Fruit fly (Drosophila melanogaster) whole organism, wandering third instar larva: ENCODE measurements around the gene CG16853.
A peak's percentile ranks its signal among the peaks of the same experiment; 100 is the strongest.

Experiments used
- Abd-B ChIP-seq: fragments of >200 bp; optimal IDR thresholded peaks from 2 replicates; lab custom pipeline; 2017; ENCODE audit warnings: missing biosample characterization, missing genetic modification characterization
- CG32264 ChIP-seq: fragments of 200-800 bp; sonication (Bioruptor generic); optimal IDR thresholded peaks from 2 replicates; lab custom pipeline; 2016; ENCODE audit warnings: missing biosample characterization, missing genetic modification characterization
- CG9705 ChIP-seq: fragments of 200-800 bp; sonication (Bioruptor generic); optimal IDR thresholded peaks from 2 replicates; lab custom pipeline; 2018; ENCODE audit warnings: missing biosample characterization, mild to moderate bottlenecking, missing genetic modification characterization
- CrebA ChIP-seq: fragments of 200-800 bp; sonication (Bioruptor generic); optimal IDR thresholded peaks from 2 replicates; lab custom pipeline; 2016; ENCODE audit warnings: missing biosample characterization, mild to moderate bottlenecking, missing genetic modification characterization, borderline replicate concordance
- Dif ChIP-seq: fragments of 200-275, 200-300 bp; sonication (Bioruptor generic); optimal IDR thresholded peaks from 2 replicates; lab custom pipeline; 2018; ENCODE audit warnings: missing biosample characterization, missing genetic modification characterization; ENCODE audit not compliant: partially characterized antibody
- HLH106 ChIP-seq: fragments of 200-800 bp; optimal IDR thresholded peaks from 3 replicates; lab custom pipeline; 2019; ENCODE audit warnings: missing biosample characterization, mild to moderate bottlenecking, missing genetic modification characterization, moderate library complexity
- Hnf4 ChIP-seq: fragments of 200-800 bp; sonication (Bioruptor generic); optimal IDR thresholded peaks from 2 replicates; lab custom pipeline; 2016; ENCODE audit warnings: missing biosample characterization, mild to moderate bottlenecking, missing genetic modification characterization
- Hr78 ChIP-seq: fragments of >200 bp; optimal IDR thresholded peaks from 2 replicates; lab custom pipeline; 2017; ENCODE audit warnings: missing biosample characterization, missing genetic modification characterization
- Hr83 ChIP-seq: fragments of 200-300 bp; sonication (Bioruptor generic); optimal IDR thresholded peaks from 2 replicates; lab custom pipeline; 2016; ENCODE audit warnings: missing biosample characterization, mild to moderate bottlenecking, missing genetic modification characterization, moderate library complexity; ENCODE audit not compliant: poor library complexity, severe bottlenecking
- Jra ChIP-seq: sonication (Bioruptor generic); optimal IDR thresholded peaks from 2 replicates; lab custom pipeline; 2016; ENCODE audit warnings: missing biosample characterization, missing genetic modification characterization
- Mio ChIP-seq: sonication (Bioruptor generic); optimal IDR thresholded peaks from 2 replicates; lab custom pipeline; 2016; ENCODE audit warnings: missing biosample characterization, missing genetic modification characterization
- Myc ChIP-seq: fragments of >200 bp; optimal IDR thresholded peaks from 2 replicates; lab custom pipeline; 2017
- N ChIP-seq: fragments of >200 bp; optimal IDR thresholded peaks from 2 replicates; lab custom pipeline; 2018; ENCODE audit warnings: missing biosample characterization, missing external identifiers, missing genetic modification characterization
- OdsH ChIP-seq: fragments of 200-800 bp; sonication (Bioruptor generic); optimal IDR thresholded peaks from 2 replicates; lab custom pipeline; 2016; ENCODE audit warnings: missing biosample characterization, mild to moderate bottlenecking, missing genetic modification characterization
- Rel ChIP-seq, 2 experiments: fragments of 200-800 bp; sonication (Bioruptor generic) in 1 of 2; optimal IDR thresholded peaks; 2 replicates in 1 of 2; 3 replicates in 1 of 2; lab custom pipeline; 2016 to 2019; ENCODE audit warnings: mild to moderate bottlenecking in 2 of 2, missing biosample characterization in 2 of 2, missing genetic modification characterization in 2 of 2, moderate library complexity in 1 of 2
- Sp1 ChIP-seq: fragments of 200-800 bp; sonication (Bioruptor generic); optimal IDR thresholded peaks from 3 replicates; lab custom pipeline; 2019; ENCODE audit warnings: missing biosample characterization, mild to moderate bottlenecking, missing genetic modification characterization, moderate library complexity
- Vsx2 ChIP-seq: fragments of 200-300, 225-300 bp; sonication (Bioruptor generic); optimal IDR thresholded peaks from 2 replicates; lab custom pipeline; 2018; ENCODE audit warnings: missing biosample characterization, missing genetic modification characterization; ENCODE audit not compliant: partially characterized antibody
- br ChIP-seq: fragments of 200-800 bp; sonication (Bioruptor generic); optimal IDR thresholded peaks from 2 replicates; lab custom pipeline; 2016; ENCODE audit warnings: missing biosample characterization, missing genetic modification characterization
- brk ChIP-seq: fragments of 200-800 bp; sonication (Bioruptor generic); optimal IDR thresholded peaks from 2 replicates; lab custom pipeline; 2016; ENCODE audit warnings: missing biosample characterization, mild to moderate bottlenecking, missing genetic modification characterization
- dl ChIP-seq, 2 experiments: fragments of 175-275, 200-275 bp in 1 of 2; fragments of 200-275 bp in 1 of 2; sonication (Bioruptor generic); optimal IDR thresholded peaks; lab custom pipeline; 2018; ENCODE audit warnings: mild to moderate bottlenecking in 2 of 2, missing biosample characterization in 2 of 2, missing genetic modification characterization in 2 of 2, moderate library complexity in 2 of 2; ENCODE audit not compliant: partially characterized antibody in 2 of 2, insufficient read depth in 1 of 2
- dmrt93B ChIP-seq: fragments of 200-800 bp; sonication (Bioruptor generic); optimal IDR thresholded peaks from 2 replicates; lab custom pipeline; 2018; ENCODE audit warnings: missing biosample characterization, mild to moderate bottlenecking, missing genetic modification characterization
- dsf ChIP-seq: sonication (Bioruptor generic); optimal IDR thresholded peaks from 2 replicates; lab custom pipeline; 2016; ENCODE audit warnings: missing biosample characterization, missing genetic modification characterization, borderline replicate concordance
- ey ChIP-seq: fragments of 200-800 bp; sonication (Bioruptor generic); optimal IDR thresholded peaks from 2 replicates; lab custom pipeline; 2016; ENCODE audit warnings: missing biosample characterization, missing genetic modification characterization
- foxo ChIP-seq, 2 experiments: fragments of 200-800 bp; sonication (Bioruptor generic); optimal IDR thresholded peaks; 2 replicates in 1 of 2; 3 replicates in 1 of 2; lab custom pipeline; 2016 to 2017; ENCODE audit warnings: missing biosample characterization in 2 of 2, missing genetic modification characterization in 2 of 2
- fru ChIP-seq: fragments of 200-800 bp; sonication (Bioruptor generic); optimal IDR thresholded peaks from 3 replicates; lab custom pipeline; 2016; ENCODE audit warnings: missing biosample characterization, mild to moderate bottlenecking, missing genetic modification characterization
- h ChIP-seq: fragments of 200-800 bp; sonication (Bioruptor generic); optimal IDR thresholded peaks from 3 replicates; lab custom pipeline; 2016; ENCODE audit warnings: missing biosample characterization, mild to moderate bottlenecking, missing genetic modification characterization
- jim ChIP-seq: fragments of 175-275, 200-325 bp; sonication (Bioruptor generic); optimal IDR thresholded peaks from 2 replicates; lab custom pipeline; 2016; ENCODE audit warnings: missing biosample characterization, mild to moderate bottlenecking, missing genetic modification characterization
- lola ChIP-seq: fragments of >200 bp; optimal IDR thresholded peaks from 2 replicates; lab custom pipeline; 2017; ENCODE audit warnings: missing biosample characterization, missing genetic modification characterization
- pan ChIP-seq: fragments of >200 bp; optimal IDR thresholded peaks from 2 replicates; lab custom pipeline; 2017
- psq ChIP-seq: fragments of 200-800 bp; sonication (Bioruptor generic); optimal IDR thresholded peaks from 3 replicates; lab custom pipeline; 2017; ENCODE audit warnings: missing biosample characterization, mild to moderate bottlenecking, missing genetic modification characterization, moderate library complexity
- rgr ChIP-seq: fragments of 200-800 bp; sonication (Bioruptor generic); optimal IDR thresholded peaks from 3 replicates; lab custom pipeline; 2016; ENCODE audit warnings: missing biosample characterization, mild to moderate bottlenecking, missing genetic modification characterization
- sage ChIP-seq: fragments of 200-800 bp; sonication (Bioruptor generic); optimal IDR thresholded peaks from 2 replicates; lab custom pipeline; 2016; ENCODE audit warnings: missing biosample characterization, mild to moderate bottlenecking, missing genetic modification characterization
- sv ChIP-seq: fragments of 200-800 bp; sonication (Bioruptor generic); optimal IDR thresholded peaks from 3 replicates; lab custom pipeline; 2016; ENCODE audit warnings: missing biosample characterization, missing genetic modification characterization
- tai ChIP-seq: sonication (Bioruptor generic); optimal IDR thresholded peaks from 2 replicates; lab custom pipeline; 2016; ENCODE audit warnings: missing biosample characterization, missing genetic modification characterization
- usp ChIP-seq: fragments of >200 bp; optimal IDR thresholded peaks from 2 replicates; lab custom pipeline; 2017; ENCODE audit warnings: missing biosample characterization, missing genetic modification characterization
- woc ChIP-seq: sonication (Bioruptor generic); optimal IDR thresholded peaks from 2 replicates; lab custom pipeline; 2016; ENCODE audit warnings: missing biosample characterization, mild to moderate bottlenecking, missing genetic modification characterization

CG16853 gene

DNA sequence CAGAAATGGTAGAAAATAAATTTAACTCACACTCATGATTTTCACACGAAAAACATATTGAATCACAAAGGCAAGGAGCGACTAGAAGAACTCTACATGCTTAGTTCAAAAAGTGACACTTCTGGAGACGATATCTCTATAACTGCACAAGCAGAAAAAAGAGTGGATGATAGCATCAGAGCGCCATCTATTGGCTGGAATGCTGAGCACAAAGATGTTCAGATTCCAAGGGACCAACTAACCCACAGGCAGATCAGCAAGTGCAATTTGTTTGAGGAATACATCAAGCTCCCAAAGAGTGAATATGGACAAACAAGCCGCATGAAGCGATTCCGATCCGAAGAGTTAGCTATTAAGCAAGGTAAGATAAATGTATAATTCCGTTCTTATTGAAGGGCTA lies 1.4 kb upstream of the CG16853 start, which contains the start of gene CG16852:
Gene CG16852, plus strand, starts transcription at position 48 of the 400 bp plus-strand sequence.
- TF ChIP-seq usp (GFP tag; lab: Kevin White, UChicago) (no peak), OdsH (no peak), psq (GFP tag; lab: Kevin White, UChicago) (no peak), N (GFP tag; lab: Kevin White, UChicago) (no peak), dmrt93B (GFP tag; lab: Kevin White, UChicago) (no peak), h (GFP tag; lab: Kevin White, UChicago) (no peak), Sp1 (GFP tag; lab: Kevin White, UChicago) (no peak), tai (GFP tag; lab: Kevin White, UChicago) (no peak), Jra (GFP tag; lab: Kevin White, UChicago) (no peak), Mio (no peak), lola (GFP tag; lab: Kevin White, UChicago) (no peak), dsf (no peak), sv (GFP tag; lab: Kevin White, UChicago) (no peak), Hr78 (GFP tag; lab: Kevin White, UChicago) (no peak)

DNA sequence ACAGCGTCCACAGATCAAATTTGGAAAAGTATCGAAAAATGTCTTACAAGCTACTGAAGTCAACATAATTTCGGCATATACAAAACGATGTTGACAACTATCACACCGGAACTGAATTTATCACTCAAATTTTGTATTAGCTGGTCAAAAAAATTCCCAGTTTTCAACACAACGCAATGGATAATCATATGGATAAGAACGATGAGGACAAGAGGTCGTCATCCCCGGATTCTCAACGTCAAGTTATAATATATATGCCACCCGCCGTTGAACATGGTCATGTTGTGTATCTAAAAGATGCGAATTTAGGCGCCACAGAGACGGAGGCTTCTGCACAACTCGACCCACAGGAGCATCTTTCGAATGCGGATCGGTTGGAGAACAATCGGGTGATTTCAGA lies 408 bp downstream of the CG16853 start, which contains the start of gene CG9263:
Gene CG9263, minus strand, starts transcription at position 101 of the 400 bp plus-strand sequence.
- TF ChIP-seq sage (GFP tag; lab: Kevin White, UChicago) = no peak
- no peak for TF ChIP-seq N (GFP tag; lab: Kevin White, UChicago)
- TF ChIP-seq usp (GFP tag; lab: Kevin White, UChicago) = no peak
- TF ChIP-seq h (GFP tag; lab: Kevin White, UChicago) = no peak
- no peak for TF ChIP-seq CG32264
- TF ChIP-seq CrebA (GFP tag; lab: Kevin White, UChicago) = no peak
- TF ChIP-seq dmrt93B (GFP tag; lab: Kevin White, UChicago) = no peak
- no peak for TF ChIP-seq tai (GFP tag; lab: Kevin White, UChicago)
- no peak for TF ChIP-seq rgr
- TF ChIP-seq Vsx2 = no peak
- no peak for TF ChIP-seq dsf

DNA sequence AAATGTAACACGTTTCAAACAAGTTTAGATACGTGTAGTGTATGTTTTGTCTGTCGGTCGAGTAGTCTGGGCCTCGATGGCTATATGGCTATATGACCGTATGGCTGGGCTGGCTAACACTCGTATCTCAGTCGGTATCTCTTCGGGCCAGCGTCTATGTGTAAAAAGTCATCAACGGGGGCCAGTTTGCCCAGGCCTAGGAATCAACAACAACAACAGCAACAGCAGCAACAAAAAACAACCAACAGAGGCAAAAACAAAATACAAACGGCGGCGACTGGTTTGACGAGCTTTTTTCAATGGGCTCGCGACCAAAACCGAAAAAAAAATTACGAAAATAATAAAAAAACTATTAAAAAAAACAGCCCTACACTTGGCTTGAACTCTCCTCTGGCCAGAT lies 3.6 kb downstream of the CG16853 start:
- TF ChIP-seq dsf = no peak
- no peak for TF ChIP-seq brk (GFP tag; lab: Kevin White, UChicago)
- TF ChIP-seq dl (GFP tag; optimal IDR thresholded peaks at IDR 0.05; lab: Kevin White, UChicago; ENCODE audit: insufficient read depth in 1 of 2, partially characterized antibody in 2 of 2) = no peak
- TF ChIP-seq CrebA (GFP tag; lab: Kevin White, UChicago) = no peak
- no peak for TF ChIP-seq psq (GFP tag; lab: Kevin White, UChicago)

dm6 chr2L:13547738-13548726 lies 6.0 kb downstream of the CG16853 start:
- TF ChIP-seq psq (GFP tag; lab: Kevin White, UChicago) = peak; percentile 51
- TF ChIP-seq lola (GFP tag; lab: Kevin White, UChicago) = no peak
- peak; percentile 81 for TF ChIP-seq h (GFP tag; lab: Kevin White, UChicago)
- peak; percentile 61 for TF ChIP-seq rgr
- TF ChIP-seq CG32264 = no peak
- TF ChIP-seq dsf = no peak
- peak; percentile 84 for TF ChIP-seq fru
- TF ChIP-seq Hr78 (GFP tag; lab: Kevin White, UChicago) = no peak
- TF ChIP-seq foxo (GFP tag; optimal IDR thresholded peaks at IDR 0.05; lab: Kevin White, UChicago) = peak in 1 of 2 experiments; percentile 82
- TF ChIP-seq ey (GFP tag; lab: Kevin White, UChicago) = peak; percentile 75
- TF ChIP-seq Vsx2 = no peak
- no peak for TF ChIP-seq jim (GFP tag; lab: Kevin White, UChicago)
- no peak for TF ChIP-seq Rel (GFP tag; optimal IDR thresholded peaks at IDR 0.05; lab: Kevin White, UChicago)
- peak; percentile 69 for TF ChIP-seq Rel (tag; optimal IDR thresholded peaks at IDR 0.05; lab: Kevin White, UChicago)
- peak; percentile 78 for TF ChIP-seq dmrt93B (GFP tag; lab: Kevin White, UChicago)
- peak; percentile 26 for TF ChIP-seq sv (GFP tag; lab: Kevin White, UChicago)
- TF ChIP-seq Hr83 = no peak
- TF ChIP-seq tai (GFP tag; lab: Kevin White, UChicago) = peak; percentile 53
- no peak for TF ChIP-seq CrebA (GFP tag; lab: Kevin White, UChicago)
- TF ChIP-seq Hnf4 = peak; percentile 50
- TF ChIP-seq CG9705 (GFP tag; lab: Kevin White, UChicago) = peak; percentile 47
- TF ChIP-seq Jra (GFP tag; lab: Kevin White, UChicago) = peak; percentile 52
- no peak for TF ChIP-seq pan (lab: Kevin White, UChicago)
- TF ChIP-seq Dif = no peak
- peak; percentile 66 for TF ChIP-seq OdsH
- TF ChIP-seq Sp1 (GFP tag; lab: Kevin White, UChicago) = peak; percentile 68
- TF ChIP-seq Abd-B = no peak
- TF ChIP-seq Mio = no peak
- TF ChIP-seq sage (GFP tag; lab: Kevin White, UChicago) = no peak
- TF ChIP-seq brk (GFP tag; lab: Kevin White, UChicago) = no peak
- no peak for TF ChIP-seq N (GFP tag; lab: Kevin White, UChicago)
- peak; percentile 73 for TF ChIP-seq woc
- peak; percentile 69 for TF ChIP-seq br (GFP tag; lab: Kevin White, UChicago)
- TF ChIP-seq Myc (lab: Kevin White, UChicago) = no peak
- TF ChIP-seq HLH106 = peak; percentile 74
- no peak for TF ChIP-seq dl (GFP tag; optimal IDR thresholded peaks at IDR 0.05; lab: Kevin White, UChicago; ENCODE audit: insufficient read depth in 1 of 2, partially characterized antibody in 2 of 2)
